ENCODE assay signal across 1 worm cellular context in the genomic region with DNA sequence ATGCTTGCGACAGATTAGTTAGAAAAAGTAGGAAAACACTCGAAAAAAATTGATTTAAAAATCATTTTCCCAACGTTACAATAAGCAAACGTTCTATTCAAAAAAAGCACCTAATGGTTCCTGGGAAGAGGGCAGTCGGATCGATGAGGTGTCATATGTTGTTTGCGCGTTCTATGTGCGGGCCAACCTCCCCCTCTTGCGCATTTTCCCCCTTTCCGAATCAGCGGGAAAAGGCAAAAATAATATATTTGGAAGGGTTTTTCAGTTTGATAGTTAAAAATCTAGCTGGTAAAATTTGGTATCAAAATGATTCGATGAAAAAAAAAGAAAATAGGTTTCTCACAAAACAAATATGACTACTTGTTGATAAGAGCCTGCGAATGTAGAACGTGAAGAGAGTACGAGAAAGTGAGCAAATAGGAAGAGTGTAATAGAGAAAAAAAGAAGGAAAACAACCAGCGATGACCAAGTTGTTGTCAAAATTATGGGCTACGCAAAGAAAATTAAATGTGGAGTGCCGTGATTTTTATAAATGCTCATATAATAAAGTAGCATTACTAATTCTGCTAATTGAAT.
TF ChIP-seq lines count a peak whose summit lies in the region.

No protein-coding gene starts in this region.

TF ChIP-seq in whole organism, L4 larva, 104 proteins besides CTCF, POLR2A, EP300 and RAD21 (continued from another document):
- TF ChIP-seq zip-11 (GFP tag; IDR thresholded peaks at IDR 0.05; lab: Robert Waterston, UW): no peak
- no peak for TF ChIP-seq lim-7 (GFP tag; IDR thresholded peaks at IDR 0.05; lab: Robert Waterston, UW)
- TF ChIP-seq zfp-3 (GFP tag; conservative IDR thresholded peaks at IDR 0.05; lab: Robert Waterston, UW): no peak
- no peak for TF ChIP-seq snpc-4 (tag; optimal IDR thresholded peaks at IDR 0.05; lab: Kevin White, UChicago)
- no peak for TF ChIP-seq unc-39 (tag; optimal IDR thresholded peaks at IDR 0.05; lab: Kevin White, UChicago)
- no peak for TF ChIP-seq ama-1 (optimal IDR thresholded peaks at IDR 0.05; lab: Kevin White, UChicago)
- no peak for TF ChIP-seq nhr-111 (GFP tag; optimal IDR thresholded peaks at IDR 0.05; lab: Kevin White, UChicago)
- peak in 1 of 2 experiments; percentile 74 for TF ChIP-seq lsy-2 (tag; optimal IDR thresholded peaks at IDR 0.05; lab: Kevin White, UChicago)
- TF ChIP-seq nhr-76 (tag; optimal IDR thresholded peaks at IDR 0.05; lab: Kevin White, UChicago): no peak
- peak in 1 of 2 experiments; percentile 49 for TF ChIP-seq mdl-1 (tag; optimal IDR thresholded peaks at IDR 0.05; lab: Kevin White, UChicago)
- TF ChIP-seq aha-1 (tag; lab: Kevin White, UChicago): no peak
- no peak for TF ChIP-seq madf-5 (GFP tag; IDR thresholded peaks at IDR 0.05; lab: Robert Waterston, UW)
- TF ChIP-seq duxl-1 (tag; optimal IDR thresholded peaks at IDR 0.05; lab: Kevin White, UChicago; ENCODE audit: poor library complexity): no peak
- TF ChIP-seq arid-1 (GFP tag; conservative IDR thresholded peaks at IDR 0.05; lab: Robert Waterston, UW): no peak
- peak; percentile 3 for TF ChIP-seq F37D6.2 (tag; optimal IDR thresholded peaks at IDR 0.05; lab: Kevin White, UChicago)
- TF ChIP-seq nhr-28 (tag; optimal IDR thresholded peaks at IDR 0.05; lab: Kevin White, UChicago): peak; percentile 16
- no peak for TF ChIP-seq daf-12 (tag; optimal IDR thresholded peaks at IDR 0.05; lab: Kevin White, UChicago)
- no peak for TF ChIP-seq nhr-41 (GFP tag; IDR thresholded peaks at IDR 0.05; lab: Robert Waterston, UW)
- no peak for TF ChIP-seq vab-7 (GFP tag; IDR thresholded peaks at IDR 0.05; lab: Robert Waterston, UW)
- TF ChIP-seq nhr-6 (tag; optimal IDR thresholded peaks at IDR 0.05; lab: Kevin White, UChicago): no peak
- no peak for TF ChIP-seq ceh-62 (tag; optimal IDR thresholded peaks at IDR 0.05; lab: Kevin White, UChicago)
- no peak for TF ChIP-seq aly-2 (tag; optimal IDR thresholded peaks at IDR 0.05; lab: Kevin White, UChicago)
- no peak for TF ChIP-seq fos-1 (tag; optimal IDR thresholded peaks at IDR 0.05; lab: Kevin White, UChicago)
- peak; percentile 24 for TF ChIP-seq nhr-48 (tag; optimal IDR thresholded peaks at IDR 0.05; lab: Kevin White, UChicago)
- peak; percentile 70 for TF ChIP-seq dpl-1 (GFP tag; optimal IDR thresholded peaks at IDR 0.05; lab: Kevin White, UChicago)
- no peak for TF ChIP-seq ceh-44 (GFP tag; IDR thresholded peaks at IDR 0.05; lab: Robert Waterston, UW)
- peak; percentile 38 for TF ChIP-seq nhr-11 (tag; optimal IDR thresholded peaks at IDR 0.05; lab: Kevin White, UChicago)
